Worm (Caenorhabditis elegans) whole organism, late embryonic: ENCODE data around the gene D1044.6.

Source experiments
- K09A11.1 ChIP-seq: sonication (generic microtip); optimal IDR thresholded peaks from 2 replicates; lab custom pipeline; 2017; ENCODE audit warnings: antibody characterized with exemption, mild to moderate bottlenecking, missing genetic modification characterization, missing compliant biosample characterization; ENCODE audit not compliant: insufficient read depth
- Y22D7AL.16 ChIP-seq: sonication (generic microtip); optimal IDR thresholded peaks from 2 replicates; lab custom pipeline; 2016; ENCODE audit warnings: missing genetic modification characterization, missing compliant biosample characterization
- ahr-1 ChIP-seq: sonication (generic microtip); optimal IDR thresholded peaks from 2 replicates; lab custom pipeline; 2016; ENCODE audit warnings: missing genetic modification characterization, missing compliant biosample characterization
- ama-1 ChIP-seq: fragments of 150-350 bp; optimal IDR thresholded peaks from 2 replicates; lab custom pipeline; 2014
- ceh-14 ChIP-seq: sonication (generic microtip); optimal IDR thresholded peaks from 2 replicates; lab custom pipeline; 2016; ENCODE audit warnings: missing genotype, missing genetic modification characterization, missing compliant biosample characterization
- ceh-18 ChIP-seq: sonication (generic microtip); optimal IDR thresholded peaks from 2 replicates; lab custom pipeline; 2016; ENCODE audit warnings: missing genetic modification characterization, missing compliant biosample characterization
- ceh-19 ChIP-seq: fragments of 200-800 bp; sonication (Bioruptor generic); optimal IDR thresholded peaks from 2 replicates; lab custom pipeline; 2018; ENCODE audit warnings: mild to moderate bottlenecking, missing genetic modification characterization, missing compliant biosample characterization
- ceh-2 ChIP-seq: sonication (generic microtip); optimal IDR thresholded peaks from 2 replicates; lab custom pipeline; 2016; ENCODE audit warnings: missing genotype, missing genetic modification characterization, missing compliant biosample characterization
- ceh-24 ChIP-seq: sonication (generic microtip); optimal IDR thresholded peaks from 2 replicates; lab custom pipeline; 2016; ENCODE audit warnings: mild to moderate bottlenecking, missing genetic modification characterization, missing compliant biosample characterization
- ceh-31 ChIP-seq: sonication (generic microtip); optimal IDR thresholded peaks from 2 replicates; lab custom pipeline; 2016; ENCODE audit warnings: missing genetic modification characterization, missing compliant biosample characterization
- ceh-34 ChIP-seq: sonication (generic microtip); optimal IDR thresholded peaks from 2 replicates; lab custom pipeline; 2016; ENCODE audit warnings: mild to moderate bottlenecking, missing genetic modification characterization, missing compliant biosample characterization
- ceh-48 ChIP-seq: sonication (generic microtip); optimal IDR thresholded peaks from 2 replicates; lab custom pipeline; 2016; ENCODE audit warnings: missing genetic modification characterization, inconsistent platforms, missing compliant biosample characterization
- ceh-9 ChIP-seq: sonication (generic microtip); optimal IDR thresholded peaks from 2 replicates; lab custom pipeline; 2016; ENCODE audit warnings: mild to moderate bottlenecking, missing genetic modification characterization, inconsistent platforms, missing compliant biosample characterization
- che-1 ChIP-seq: sonication (generic microtip); optimal IDR thresholded peaks from 2 replicates; lab custom pipeline; 2016; ENCODE audit warnings: mild to moderate bottlenecking, missing genetic modification characterization, missing compliant biosample characterization
- elt-2 ChIP-seq: sonication (generic microtip); optimal IDR thresholded peaks from 2 replicates; lab custom pipeline; 2016; ENCODE audit warnings: missing genetic modification reagents, missing genetic modification characterization, missing compliant biosample characterization
- ets-4 ChIP-seq: sonication (generic microtip); optimal IDR thresholded peaks from 2 replicates; lab custom pipeline; 2016; ENCODE audit warnings: missing genetic modification characterization, missing compliant biosample characterization
- eyg-1 ChIP-seq: sonication (generic microtip); optimal IDR thresholded peaks from 2 replicates; lab custom pipeline; 2016; ENCODE audit warnings: missing genotype, missing genetic modification characterization, missing compliant biosample characterization
- fkh-10 ChIP-seq: fragments of 150-350 bp; optimal IDR thresholded peaks from 2 replicates; lab custom pipeline; 2014; ENCODE audit warnings: missing biosample characterization, missing genetic modification reagents, missing genetic modification characterization
- gmeb-2 ChIP-seq: sonication (generic microtip); optimal IDR thresholded peaks from 2 replicates; lab custom pipeline; 2016; ENCODE audit warnings: missing genetic modification characterization, inconsistent platforms, missing compliant biosample characterization
- hlh-13 ChIP-seq: fragments of 200-800 bp; sonication (Bioruptor generic); optimal IDR thresholded peaks from 2 replicates; lab custom pipeline; 2018; ENCODE audit warnings: mild to moderate bottlenecking, missing genetic modification characterization, missing compliant biosample characterization
- hlh-15 ChIP-seq: sonication (generic microtip); optimal IDR thresholded peaks from 2 replicates; lab custom pipeline; 2016; ENCODE audit warnings: missing genetic modification characterization, missing compliant biosample characterization
- hlh-30 ChIP-seq: sonication (generic microtip); optimal IDR thresholded peaks from 2 replicates; lab custom pipeline; 2017; ENCODE audit warnings: antibody characterized with exemption, missing genetic modification characterization, missing compliant biosample characterization; ENCODE audit not compliant: insufficient read depth
- hlh-8 ChIP-seq: sonication (generic microtip); optimal IDR thresholded peaks from 2 replicates; lab custom pipeline; 2016; ENCODE audit warnings: missing genotype, missing genetic modification characterization, missing compliant biosample characterization
- lim-6 ChIP-seq: sonication (generic microtip); optimal IDR thresholded peaks from 2 replicates; lab custom pipeline; 2016; ENCODE audit warnings: missing genetic modification characterization, missing compliant biosample characterization
- mec-3 ChIP-seq: sonication (generic microtip); optimal IDR thresholded peaks from 2 replicates; lab custom pipeline; 2016; ENCODE audit warnings: borderline replicate concordance, missing genetic modification characterization, missing compliant biosample characterization
- nfya-1 ChIP-seq: sonication (generic microtip); optimal IDR thresholded peaks from 2 replicates; lab custom pipeline; 2017; ENCODE audit warnings: missing genetic modification characterization, mild to moderate bottlenecking, missing compliant biosample characterization, antibody characterized with exemption, moderate library complexity
- pag-3 ChIP-seq: sonication (generic microtip); optimal IDR thresholded peaks from 2 replicates; lab custom pipeline; 2016; ENCODE audit warnings: missing compliant biosample characterization, missing genetic modification characterization, borderline replicate concordance
- pat-9 ChIP-seq: fragments of 200-800 bp; sonication (Bioruptor generic); optimal IDR thresholded peaks from 2 replicates; lab custom pipeline; 2018; ENCODE audit warnings: mild to moderate bottlenecking, missing genetic modification characterization, moderate library complexity, missing compliant biosample characterization
- pha-4 ChIP-seq: fragments of 150-350 bp; optimal IDR thresholded peaks from 2 replicates; lab custom pipeline; 2018; ENCODE audit warnings: missing biosample characterization, missing genetic modification reagents, missing genetic modification characterization
- pqm-1 ChIP-seq: sonication (generic microtip); optimal IDR thresholded peaks from 2 replicates; lab custom pipeline; 2016; ENCODE audit warnings: missing genetic modification characterization, missing compliant biosample characterization
- ref-2 ChIP-seq: sonication (generic microtip); optimal IDR thresholded peaks from 2 replicates; lab custom pipeline; 2016; ENCODE audit warnings: missing genetic modification characterization, missing compliant biosample characterization
- sdc-2 ChIP-seq: sonication (generic microtip); optimal IDR thresholded peaks from 2 replicates; lab custom pipeline; 2016; ENCODE audit warnings: missing genotype, missing genetic modification characterization, missing compliant biosample characterization
- tbx-2 ChIP-seq: sonication (generic microtip); optimal IDR thresholded peaks from 2 replicates; lab custom pipeline; 2016; ENCODE audit warnings: missing genetic modification characterization, missing compliant biosample characterization
- tbx-7 ChIP-seq: sonication (generic microtip); optimal IDR thresholded peaks from 2 replicates; lab custom pipeline; 2016; ENCODE audit warnings: missing genotype, missing genetic modification characterization, missing compliant biosample characterization
- unc-42 ChIP-seq: sonication (generic microtip); optimal IDR thresholded peaks from 2 replicates; lab custom pipeline; 2016; ENCODE audit warnings: missing genotype, missing genetic modification characterization, missing compliant biosample characterization
- unc-55 ChIP-seq: sonication (generic microtip); optimal IDR thresholded peaks from 2 replicates; lab custom pipeline; 2017; ENCODE audit warnings: missing biosample characterization, missing genetic modification reagents, missing genetic modification characterization

The D1044.6 gene

DNA sequence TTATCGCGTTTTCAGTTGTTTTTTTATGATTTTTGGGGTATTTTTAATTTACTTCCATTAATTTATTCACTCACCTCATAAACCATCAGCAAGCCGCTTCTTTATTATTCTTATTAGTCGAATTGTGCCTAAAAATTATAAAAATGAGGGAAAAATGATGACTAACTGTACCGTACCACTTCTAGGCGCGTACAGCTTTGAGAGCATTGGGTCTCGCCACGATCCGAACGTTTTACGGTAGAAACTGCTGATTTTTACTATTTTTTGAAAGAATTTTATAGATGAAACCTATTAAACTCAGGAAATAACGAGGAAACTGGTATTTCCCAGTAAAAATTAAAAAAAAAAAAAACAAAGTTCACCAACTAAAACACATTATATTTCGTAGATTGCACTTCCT is at the start of gene D1044.6:
Gene D1044.6 (minus strand): TSS at position 128 of the 400 bp plus-strand sequence.
- no peak for TF ChIP-seq ceh-34 (tag; lab: Kevin White, UChicago)
- no peak for TF ChIP-seq lim-6
- no peak for TF ChIP-seq ref-2 (tag; lab: Kevin White, UChicago)
- no peak for TF ChIP-seq tbx-7 (tag; lab: Kevin White, UChicago)
- TF ChIP-seq hlh-15 (tag; lab: Kevin White, UChicago), result no peak
- no peak for TF ChIP-seq pqm-1 (tag; lab: Kevin White, UChicago)
- TF ChIP-seq gmeb-2 (tag; lab: Kevin White, UChicago), result no peak
- no peak for TF ChIP-seq ama-1
- TF ChIP-seq hlh-30 (tag; lab: Kevin White, UChicago), result no peak
- TF ChIP-seq ceh-18 (tag; lab: Kevin White, UChicago), result no peak
- TF ChIP-seq ceh-19, result no peak
- no peak for TF ChIP-seq ceh-14
- no peak for TF ChIP-seq K09A11.1
- no peak for TF ChIP-seq mec-3 (tag; lab: Kevin White, UChicago)
- TF ChIP-seq pha-4 (tag; lab: Kevin White, UChicago), result no peak
- no peak for TF ChIP-seq unc-42 (tag; lab: Kevin White, UChicago)
- no peak for TF ChIP-seq ets-4
- TF ChIP-seq ceh-9 (tag; lab: Kevin White, UChicago), result no peak
- no peak for TF ChIP-seq Y22D7AL.16 (tag; lab: Kevin White, UChicago)
- TF ChIP-seq ceh-48 (tag; lab: Kevin White, UChicago), result no peak

DNA sequence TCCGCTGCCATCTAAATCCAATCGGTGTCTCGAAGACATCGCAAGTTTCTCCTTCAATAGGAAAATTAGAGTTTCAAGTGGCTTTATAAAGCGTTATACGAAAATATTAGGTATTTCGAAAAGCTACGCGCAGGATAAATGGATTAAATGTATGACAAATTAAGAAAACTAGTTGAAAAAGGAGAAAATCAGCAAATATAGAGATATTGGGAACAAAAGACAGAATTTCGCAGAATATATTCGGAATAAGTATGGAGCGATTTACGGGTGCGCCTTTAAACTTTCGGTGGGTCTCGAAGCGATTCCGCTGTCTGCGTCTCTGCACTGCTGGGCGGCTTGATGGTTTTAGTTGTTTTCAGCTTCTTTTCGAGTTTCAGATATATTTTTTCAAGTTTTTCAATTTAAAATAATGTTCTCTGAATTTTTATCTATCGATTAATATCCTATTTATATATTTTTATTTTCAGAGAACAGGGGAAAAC is 48.7 kb upstream of the D1044.6 start, which contains the start of the genes ddx-15 and ucr-1:
Gene ddx-15 (minus strand): TSS at position 51 of the 482 bp plus-strand sequence.
Gene ucr-1 (plus strand): TSS at position 468 of the 482 bp plus-strand sequence.
- TF ChIP-seq eyg-1 (no peak), nfya-1 (peak; percentile 29), che-1 (tag; lab: Kevin White, UChicago) (no peak), unc-55 (GFP tag; lab: Kevin White, UChicago) (peak; percentile 1), ceh-31 (tag; lab: Kevin White, UChicago) (peak; percentile 37), sdc-2 (tag; lab: Kevin White, UChicago) (no peak), hlh-13 (GFP tag; lab: Kevin White, UChicago) (no peak), tbx-2 (tag; lab: Kevin White, UChicago) (peak; percentile 10), gmeb-2 (tag; lab: Kevin White, UChicago) (no peak), ref-2 (tag; lab: Kevin White, UChicago) (no peak), ceh-2 (tag; lab: Kevin White, UChicago) (no peak)

DNA sequence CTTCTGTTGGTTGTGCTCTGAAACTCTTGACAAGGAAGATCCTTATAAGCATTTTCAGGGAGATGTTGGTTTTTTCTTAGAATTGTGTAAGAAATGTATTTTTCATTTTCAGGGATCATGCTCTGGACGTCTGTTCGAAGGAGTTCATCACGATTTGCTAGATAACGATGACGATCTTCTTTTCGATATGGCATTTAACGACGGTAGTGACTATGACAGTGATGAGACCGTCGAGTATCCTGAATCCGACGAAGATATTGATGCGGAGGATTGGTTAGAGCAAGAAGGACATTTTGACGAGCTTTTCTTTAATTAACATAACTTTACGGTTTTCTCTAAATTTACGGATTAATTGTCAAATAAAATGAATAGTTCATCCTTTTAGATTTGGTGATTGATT is 45.8 kb upstream of the D1044.6 start:
- TF ChIP-seq pqm-1 (tag; lab: Kevin White, UChicago) (no peak), elt-2 (tag; lab: Kevin White, UChicago) (no peak), K09A11.1 (no peak), che-1 (tag; lab: Kevin White, UChicago) (no peak), ets-4 (no peak), pag-3 (no peak), pat-9 (tag; lab: Kevin White, UChicago) (no peak), pha-4 (tag; lab: Kevin White, UChicago) (no peak), sdc-2 (tag; lab: Kevin White, UChicago) (no peak), eyg-1 (no peak), ceh-31 (tag; lab: Kevin White, UChicago) (no peak), fkh-10 (GFP tag; lab: Kevin White, UChicago) (no peak), mec-3 (tag; lab: Kevin White, UChicago) (no peak), hlh-8 (tag; lab: Kevin White, UChicago) (no peak)

DNA sequence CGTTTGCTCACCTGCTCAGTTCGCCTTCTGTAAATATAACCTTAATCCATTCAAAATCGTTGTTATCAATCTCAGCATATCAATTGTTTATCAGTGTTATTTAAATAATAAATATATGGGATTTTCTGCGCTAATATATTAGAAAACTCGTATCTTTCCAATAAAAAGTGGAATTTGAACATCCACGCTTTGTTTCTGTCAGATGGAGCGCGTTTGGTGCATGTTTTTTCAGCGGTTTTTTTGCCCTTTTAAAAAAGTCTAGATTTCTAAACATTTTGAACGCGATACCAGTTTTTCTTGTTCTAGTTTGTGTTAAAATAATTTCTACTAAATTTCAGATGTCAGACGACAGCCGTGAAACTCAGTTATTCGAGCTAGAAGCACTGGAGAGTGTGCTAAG is 43.9 kb upstream of the D1044.6 start, which contains the start of gene F56D2.2:
Gene F56D2.2 (plus strand): TSS at position 339 of the 400 bp plus-strand sequence.
- TF ChIP-seq pag-3 (no peak), unc-42 (tag; lab: Kevin White, UChicago) (no peak), ahr-1 (tag; lab: Kevin White, UChicago) (no peak), ceh-24 (tag; lab: Kevin White, UChicago) (no peak), hlh-15 (tag; lab: Kevin White, UChicago) (no peak)
